Fruit fly (Drosophila melanogaster) whole organism, embryonic: ENCODE measurements around the gene CG1774.

Experiments used
- B-H1 ChIP-seq: fragments of 200-800 bp; sonication (Bioruptor generic); IDR thresholded peaks from 3 replicates; pipeline ENCODE4 v1.3.6; 2022; ENCODE audit warnings: missing biosample characterization, missing genetic modification characterization
- CG10321 ChIP-seq: fragments of 200-800 bp; sonication (Bioruptor generic); IDR thresholded peaks from 2 replicates; pipeline ENCODE4 v1.3.6; 2022; ENCODE audit warnings: missing biosample characterization, missing genetic modification characterization
- CG11695 ChIP-seq: fragments of 200-800 bp; sonication (Bioruptor generic); IDR thresholded peaks from 3 replicates; pipeline ENCODE4 v1.3.6; 2022; ENCODE audit warnings: missing biosample characterization, missing genetic modification characterization
- CG11696 ChIP-seq: fragments of 200-800 bp; sonication (Bioruptor generic); IDR thresholded peaks from 2 replicates; pipeline ENCODE4 v1.3.6; 2022; ENCODE audit warnings: missing biosample characterization, missing genetic modification characterization
- CG13424 ChIP-seq: fragments of 200-800 bp; sonication (Bioruptor generic); optimal IDR thresholded peaks from 2 replicates; lab custom pipeline; 2019; ENCODE audit warnings: missing biosample characterization, mild to moderate bottlenecking, missing genetic modification characterization, moderate library complexity
- CG14860 ChIP-seq: fragments of 200-800 bp; sonication (Bioruptor generic); IDR thresholded peaks from 3 replicates; pipeline ENCODE4 v1.3.6; 2022; ENCODE audit warnings: missing biosample characterization, missing genetic modification characterization; ENCODE audit not compliant: partially characterized antibody
- CG15479 ChIP-seq: fragments of 200-800 bp; sonication (Bioruptor generic); optimal IDR thresholded peaks from 3 replicates; lab custom pipeline; 2019; ENCODE audit warnings: missing biosample characterization, mild to moderate bottlenecking, missing genetic modification characterization, moderate library complexity
- CG2712 ChIP-seq: fragments of 200-800 bp; optimal IDR thresholded peaks from 3 replicates; lab custom pipeline; 2019; ENCODE audit warnings: missing biosample characterization, mild to moderate bottlenecking, missing genetic modification characterization, moderate library complexity
- CG30403 ChIP-seq: fragments of 200-800 bp; sonication (Bioruptor generic); optimal IDR thresholded peaks from 3 replicates; lab custom pipeline; 2016; ENCODE audit warnings: missing biosample characterization, missing genetic modification characterization
- CG33213 ChIP-seq: fragments of 200-800 bp; sonication (Bioruptor generic); optimal IDR thresholded peaks from 3 replicates; lab custom pipeline; 2016; ENCODE audit warnings: missing biosample characterization, missing genetic modification characterization
- CG34224 ChIP-seq: fragments of 200-800 bp; sonication (Bioruptor generic); IDR thresholded peaks from 3 replicates; pipeline ENCODE4 v1.3.6; 2022; ENCODE audit warnings: missing biosample characterization, missing genetic modification characterization; ENCODE audit not compliant: partially characterized antibody
- CG34422 ChIP-seq: fragments of 200-800 bp; sonication (Bioruptor generic); IDR thresholded peaks from 3 replicates; pipeline ENCODE4 v1.3.6; 2022; ENCODE audit warnings: missing biosample characterization, missing genetic modification characterization
- CG3847 ChIP-seq: fragments of 200-800 bp; sonication (Bioruptor generic); IDR thresholded peaks from 2 replicates; pipeline ENCODE4 v1.3.6; 2022; ENCODE audit warnings: missing biosample characterization, missing genetic modification characterization
- CG43689 ChIP-seq: fragments of 200-800 bp; sonication (Bioruptor generic); IDR thresholded peaks from 2 replicates; pipeline ENCODE4 v1.3.6; 2022; ENCODE audit warnings: missing biosample characterization, missing genetic modification characterization
- CG6791 ChIP-seq: fragments of 200-800 bp; sonication (Bioruptor generic); IDR thresholded peaks from 3 replicates; pipeline ENCODE4 v1.3.6; 2022; ENCODE audit warnings: missing biosample characterization, missing genetic modification characterization; ENCODE audit not compliant: partially characterized antibody
- CG6854 ChIP-seq: fragments of 200-800 bp; sonication (Bioruptor generic); optimal IDR thresholded peaks from 3 replicates; lab custom pipeline; 2017; ENCODE audit warnings: missing biosample characterization, mild to moderate bottlenecking, missing genetic modification characterization
- CG7357 ChIP-seq: fragments of 200-800 bp; sonication (Bioruptor generic); IDR thresholded peaks from 3 replicates; pipeline ENCODE4 v1.3.6; 2022; ENCODE audit warnings: missing biosample characterization, missing genetic modification characterization
- CG7963 ChIP-seq: fragments of 200-800 bp; sonication (Bioruptor generic); IDR thresholded peaks from 3 replicates; pipeline ENCODE4 v1.3.6; 2022; ENCODE audit warnings: missing biosample characterization, missing genetic modification characterization; ENCODE audit not compliant: partially characterized antibody
- CG8089 ChIP-seq: fragments of 200-800 bp; sonication (Bioruptor generic); optimal IDR thresholded peaks from 3 replicates; lab custom pipeline; 2016; ENCODE audit warnings: missing biosample characterization, missing genetic modification characterization
- CG9727 ChIP-seq: fragments of 200-800 bp; sonication (Bioruptor generic); optimal IDR thresholded peaks from 3 replicates; lab custom pipeline; 2017; ENCODE audit warnings: missing biosample characterization, mild to moderate bottlenecking, missing genetic modification characterization
- CHES-1-like ChIP-seq: fragments of 200-800 bp; sonication (Bioruptor generic); optimal IDR thresholded peaks from 2 replicates; lab custom pipeline; 2016; ENCODE audit warnings: missing biosample characterization, missing genetic modification characterization
- CTCF ChIP-seq: fragments of 200-800 bp; sonication (Bioruptor generic); optimal IDR thresholded peaks from 2 replicates; lab custom pipeline; 2017; ENCODE audit warnings: missing biosample characterization, mild to moderate bottlenecking, missing genetic modification characterization, moderate library complexity
- Chrac-16 ChIP-seq: fragments of 200-800 bp; sonication (Bioruptor generic); optimal IDR thresholded peaks from 3 replicates; lab custom pipeline; 2016; ENCODE audit warnings: missing biosample characterization, missing genetic modification characterization
- Dll ChIP-seq: fragments of 200-800 bp; sonication (Bioruptor generic); IDR thresholded peaks from 4 replicates; pipeline ENCODE4 v1.3.6; 2022; ENCODE audit warnings: missing biosample characterization, missing genetic modification characterization; ENCODE audit not compliant: partially characterized antibody
- E2f2 ChIP-seq: fragments of 200-800 bp; sonication (Bioruptor generic); IDR thresholded peaks from 2 replicates; pipeline ENCODE4 v1.3.6; 2022; ENCODE audit warnings: missing biosample characterization, missing genetic modification characterization
- Fer1 ChIP-seq: fragments of 200-800 bp; sonication (Bioruptor generic); optimal IDR thresholded peaks from 2 replicates; lab custom pipeline; 2017; ENCODE audit warnings: missing biosample characterization, mild to moderate bottlenecking, missing genetic modification characterization
- HLH4C ChIP-seq: fragments of 200-800 bp; sonication (Bioruptor generic); IDR thresholded peaks from 3 replicates; pipeline ENCODE4 v1.3.6; 2022; ENCODE audit warnings: missing biosample characterization, missing genetic modification characterization; ENCODE audit not compliant: partially characterized antibody
- Hmx ChIP-seq: fragments of 200-800 bp; sonication (Bioruptor generic); optimal IDR thresholded peaks from 2 replicates; lab custom pipeline; 2016; ENCODE audit warnings: missing biosample characterization, missing genetic modification characterization
- Jarid2 ChIP-seq: fragments of 200-800 bp; sonication (Bioruptor generic); optimal IDR thresholded peaks from 3 replicates; lab custom pipeline; 2017; ENCODE audit warnings: mild to moderate bottlenecking, missing biosample characterization, missing genetic modification reagents, missing genetic modification characterization
- MESR4 ChIP-seq: fragments of 200-800 bp; sonication (Bioruptor generic); optimal IDR thresholded peaks from 2 replicates; lab custom pipeline; 2018; ENCODE audit warnings: missing biosample characterization, mild to moderate bottlenecking, missing genetic modification characterization, moderate library complexity
- Max ChIP-seq: fragments of 200-800 bp; sonication (Bioruptor generic); optimal IDR thresholded peaks from 2 replicates; lab custom pipeline; 2016; ENCODE audit warnings: missing biosample characterization, mild to moderate bottlenecking, missing genetic modification characterization
- Med ChIP-seq: fragments of 200-800 bp; sonication (Bioruptor generic); peaks from one replicate; lab custom pipeline; 2016; ENCODE audit warnings: missing biosample characterization, missing genetic modification characterization, mild to moderate bottlenecking, inconsistent platforms, moderate library complexity
- Myb ChIP-seq: fragments of 200-800 bp; sonication (Bioruptor generic); optimal IDR thresholded peaks from 2 replicates; lab custom pipeline; 2016; ENCODE audit warnings: missing biosample characterization, missing genetic modification characterization
- bcd ChIP-seq: fragments of 200-800 bp; sonication (Bioruptor generic); optimal IDR thresholded peaks from 2 replicates; lab custom pipeline; 2017; ENCODE audit warnings: missing biosample characterization, mild to moderate bottlenecking, missing genetic modification characterization
- bsh ChIP-seq, 2 experiments: fragments of 200-800 bp; sonication (Bioruptor generic); optimal IDR thresholded peaks; 2 replicates each; lab custom pipeline; 2017 to 2018; ENCODE audit warnings: mild to moderate bottlenecking in 2 of 2, missing biosample characterization in 2 of 2, missing genetic modification characterization in 2 of 2, moderate library complexity in 1 of 2
- chif ChIP-seq, 2 experiments: fragments of 200-800 bp; sonication (Bioruptor generic); optimal IDR thresholded peaks; 3 replicates each; lab custom pipeline; 2016; ENCODE audit warnings: missing biosample characterization in 2 of 2, missing genetic modification characterization in 2 of 2
- ci ChIP-seq: fragments of 200-800 bp; sonication (Bioruptor generic); IDR thresholded peaks from 3 replicates; pipeline ENCODE4 v1.3.6; 2022; ENCODE audit warnings: missing biosample characterization, missing genetic modification characterization
- crp ChIP-seq, 2 experiments: fragments of 200-800 bp; sonication (Bioruptor generic); optimal IDR thresholded peaks; 2 replicates in 1 of 2; 3 replicates in 1 of 2; lab custom pipeline; 2017; ENCODE audit warnings: missing biosample characterization in 2 of 2, missing genetic modification characterization in 2 of 2, mild to moderate bottlenecking in 1 of 2, moderate library complexity in 1 of 2
- eve ChIP-seq, 2 experiments: fragments of >200 bp; optimal IDR thresholded peaks; 2 replicates each; lab custom pipeline; 2017; ENCODE audit warnings: missing biosample characterization in 2 of 2, missing genetic modification characterization in 2 of 2
- gfzf ChIP-seq: fragments of 200-800 bp; sonication (Bioruptor generic); optimal IDR thresholded peaks from 2 replicates; lab custom pipeline; 2016; ENCODE audit warnings: missing biosample characterization, mild to moderate bottlenecking, missing genetic modification characterization, moderate library complexity
- hb ChIP-seq: fragments of 200-800 bp; sonication (Bioruptor generic); IDR thresholded peaks from 3 replicates; pipeline ENCODE4 v1.3.6; 2022; ENCODE audit warnings: missing biosample characterization, missing genetic modification characterization; ENCODE audit not compliant: partially characterized antibody
- hkb ChIP-seq, 2 experiments: fragments of 200-800 bp in 1 of 2; fragments of >200 bp in 1 of 2; sonication (Bioruptor generic) in 1 of 2; IDR thresholded peaks in 1 of 2; optimal IDR thresholded peaks in 1 of 2; 2 replicates each; pipeline versions ENCODE4 v1.3.6 to Lab custom; 2017 to 2022; ENCODE audit warnings: missing biosample characterization in 1 of 2, missing genetic modification characterization in 1 of 2
- jigr1 ChIP-seq: fragments of 200-800 bp; sonication (Bioruptor generic); IDR thresholded peaks from 3 replicates; pipeline ENCODE4 v1.3.6; 2022; ENCODE audit warnings: missing biosample characterization, missing genetic modification characterization
- sd ChIP-seq: fragments of 200-800 bp; sonication (Bioruptor generic); optimal IDR thresholded peaks from 3 replicates; lab custom pipeline; 2018; ENCODE audit warnings: missing biosample characterization, mild to moderate bottlenecking, missing genetic modification characterization, moderate library complexity
- ssp ChIP-seq: fragments of 200-800 bp; sonication (Bioruptor generic); IDR thresholded peaks from 2 replicates; pipeline ENCODE4 v1.3.6; 2022; ENCODE audit warnings: missing biosample characterization, missing genetic modification characterization
- tgo ChIP-seq: fragments of 200-800 bp; sonication (Bioruptor generic); IDR thresholded peaks from 3 replicates; pipeline ENCODE4 v1.3.6; 2022; ENCODE audit warnings: missing biosample characterization, missing genetic modification characterization
- tna ChIP-seq: fragments of 200-800 bp; sonication (Bioruptor generic); IDR thresholded peaks from 2 replicates; pipeline ENCODE4 v1.3.6; 2022; ENCODE audit warnings: missing biosample characterization, missing genetic modification characterization; ENCODE audit not compliant: partially characterized antibody
- tx ChIP-seq: fragments of 200-800 bp; sonication (Bioruptor generic); optimal IDR thresholded peaks from 2 replicates; lab custom pipeline; 2016; ENCODE audit warnings: missing biosample characterization, missing genetic modification characterization
- zfh2 ChIP-seq: fragments of 200-800 bp; sonication (Bioruptor generic); optimal IDR thresholded peaks from 2 replicates; lab custom pipeline; 2016; ENCODE audit warnings: missing biosample characterization, missing genetic modification characterization

The CG1774 gene

dm6 chr3R:31580586-31580994 is 12.0 kb upstream of the CG1774 start, which contains the start of the genes pygo and rod:
pygo (minus strand) TSS chr3R:31580699.
rod (plus strand) TSS chr3R:31580951.
- no peak for TF ChIP-seq CG43689 (GFP tag; lab: Robert Waterston, UW)
- TF ChIP-seq gfzf: peak; percentile 90
- TF ChIP-seq ssp (GFP tag; lab: Robert Waterston, UW): 0 out of 2 replicates have a peak, but pooled peaks have one; percentile 17
- peak; percentile 69 for TF ChIP-seq MESR4 (GFP tag; lab: Kevin White, UChicago)
- no peak for TF ChIP-seq jigr1
- no peak for TF ChIP-seq B-H1 (GFP tag; lab: Robert Waterston, UW)
- TF ChIP-seq CTCF (GFP tag; lab: Kevin White, UChicago): peak; percentile 21
- TF ChIP-seq CG7357: no peak
- TF ChIP-seq Dll (GFP tag; lab: Robert Waterston, UW): peak; percentile 76
- TF ChIP-seq ci: peak; percentile 28; the same call in 1 of the 3 replicates
- peak; percentile 72; the same call in 2 of the 3 replicates for TF ChIP-seq hb (GFP tag; lab: Robert Waterston, UW)
- peak; percentile 50; the same call in 1 of the 3 replicates for TF ChIP-seq CG34422 (GFP tag; lab: Robert Waterston, UW)
- no peak for TF ChIP-seq CG11695 (GFP tag; lab: Robert Waterston, UW)
- peak; percentile 63; the same call in 2 of the 3 replicates for TF ChIP-seq CG6791 (GFP tag; lab: Robert Waterston, UW)
- peak; percentile 72 for TF ChIP-seq HLH4C (GFP tag; lab: Robert Waterston, UW)
- TF ChIP-seq CG2712 (tag; lab: Kevin White, UChicago): peak; percentile 34
- TF ChIP-seq Chrac-16 (GFP tag; lab: Kevin White, UChicago): no peak
- no peak for TF ChIP-seq Hmx (GFP tag; lab: Kevin White, UChicago)
- no peak for TF ChIP-seq tgo (GFP tag; lab: Robert Waterston, UW)
- peak; percentile 38 for TF ChIP-seq CG30403 (GFP tag; lab: Kevin White, UChicago)
- no peak for TF ChIP-seq CG11696 (GFP tag; lab: Robert Waterston, UW)
- TF ChIP-seq CG15479 (GFP tag; lab: Kevin White, UChicago): no peak
- no peak for TF ChIP-seq Fer1
- TF ChIP-seq CG33213 (GFP tag; lab: Kevin White, UChicago): peak; percentile 34
- peak; percentile 78 for TF ChIP-seq Med (GFP tag; lab: Kevin White, UChicago)
- TF ChIP-seq bsh (GFP tag; optimal IDR thresholded peaks at IDR 0.05; lab: Kevin White, UChicago): no peak
- TF ChIP-seq E2f2: peak; percentile 88
- TF ChIP-seq CG3847: peak; percentile 35; the same call in 1 of the 2 replicates
- TF ChIP-seq zfh2 (GFP tag; lab: Kevin White, UChicago): peak; percentile 15
- peak; percentile 97 for TF ChIP-seq sd (tag; lab: Kevin White, UChicago)
- peak; percentile 16 for TF ChIP-seq CG13424 (tag; lab: Kevin White, UChicago)
- TF ChIP-seq hkb (optimal IDR thresholded peaks at IDR 0.05; lab: Kevin White, UChicago): peak; percentile 66
- no peak for TF ChIP-seq hkb (GFP tag; IDR thresholded peaks at IDR 0.05; lab: Robert Waterston, UW)
- peak in 1 of 2 experiments; percentile 5 for TF ChIP-seq chif (GFP tag; optimal IDR thresholded peaks at IDR 0.05; lab: Kevin White, UChicago)
- no peak for TF ChIP-seq CG8089
- peak; percentile 71 for TF ChIP-seq Myb
- TF ChIP-seq crp (GFP tag; optimal IDR thresholded peaks at IDR 0.05; lab: Kevin White, UChicago): peak in 1 of 2 experiments; percentile 6
- peak; percentile 16 for TF ChIP-seq Max
- peak; percentile 6 for TF ChIP-seq bcd (GFP tag; lab: Kevin White, UChicago)
- TF ChIP-seq Jarid2 (GFP tag; lab: Kevin White, UChicago): no peak
- no peak for TF ChIP-seq CG9727
- no peak for TF ChIP-seq eve (GFP tag; optimal IDR thresholded peaks at IDR 0.05; lab: Kevin White, UChicago)
- peak; percentile 51 for TF ChIP-seq tna
- peak; percentile 65 for TF ChIP-seq CG14860 (GFP tag; lab: Robert Waterston, UW)
- no peak for TF ChIP-seq CG10321 (GFP tag; lab: Robert Waterston, UW)
- peak; percentile 13 for TF ChIP-seq CHES-1-like (GFP tag; lab: Kevin White, UChicago)
- TF ChIP-seq CG6854: no peak
- peak; percentile 58 for TF ChIP-seq CG7963 (GFP tag; lab: Robert Waterston, UW)
- no peak for TF ChIP-seq tx
- TF ChIP-seq CG34224 (GFP tag; lab: Robert Waterston, UW): peak; percentile 70
